Worm (Caenorhabditis elegans): ENCODE results near the gene pitp-1.

Gene pitp-1

ce11 chrIII:3503286-3503685 is 26.3 kb downstream of the pitp-1 start, which contains the start of gene rpl-16 (continued):
- TF ChIP-seq F39B2.1 (GFP tag; IDR thresholded peaks at IDR 0.05) (peak; percentile 34; the same call in 1 of the 2 replicates), B0035.1 (tag; optimal IDR thresholded peaks at IDR 0.05) (no peak), lir-1 (GFP tag; conservative IDR thresholded peaks at IDR 0.05) (no peak), Y95B8A.8 (GFP tag; IDR thresholded peaks at IDR 0.05) (no peak), Y67H2A.10 (GFP tag; conservative IDR thresholded peaks at IDR 0.05) (no peak), C17E4.6 (GFP tag; IDR thresholded peaks at IDR 0.05) (no peak), sptf-2 (GFP tag; optimal IDR thresholded peaks at IDR 0.05) (no peak), him-1 (tag; optimal IDR thresholded peaks at IDR 0.05) (no peak), athp-1 (tag; optimal IDR thresholded peaks at IDR 0.05) (no peak), nhr-120 (GFP tag; IDR thresholded peaks at IDR 0.05) (no peak), sdz-38 (tag; optimal IDR thresholded peaks at IDR 0.05) (no peak), hlh-26 (GFP tag; conservative IDR thresholded peaks at IDR 0.05) (no peak), ZK185.1 (tag; optimal IDR thresholded peaks at IDR 0.05; ENCODE audit: poor library complexity, severe bottlenecking) (no peak), pha-4 (tag; optimal IDR thresholded peaks at IDR 0.05) (no peak), ets-4 (GFP tag; optimal IDR thresholded peaks at IDR 0.05) (no peak), Y79H2A.3 (GFP tag; conservative IDR thresholded peaks at IDR 0.05) (no peak), egl-18 (GFP tag; IDR thresholded peaks at IDR 0.05) (peak; percentile 62; the same call in 1 of the 2 replicates), F52B5.7 (tag; optimal IDR thresholded peaks at IDR 0.05) (no peak), tbx-9 (tag; optimal IDR thresholded peaks at IDR 0.05; ENCODE audit: borderline replicate concordance) (no peak), let-607 (tag; optimal IDR thresholded peaks at IDR 0.05) (no peak), B0336.3 (GFP tag; IDR thresholded peaks at IDR 0.05) (no peak; the same call in 1 of the 2 replicates), ztf-26 (tag; optimal IDR thresholded peaks at IDR 0.05) (no peak), attf-3 (GFP tag; conservative IDR thresholded peaks at IDR 0.05) (no peak), ztf-6 (GFP tag; IDR thresholded peaks at IDR 0.05) (no peak), snpc-3.4 (tag; optimal IDR thresholded peaks at IDR 0.05) (peak; percentile 4), B0019.2 (GFP tag; conservative IDR thresholded peaks at IDR 0.05) (no peak), bed-2 (GFP tag; IDR thresholded peaks at IDR 0.05) (no peak), lin-54 (GFP tag; optimal IDR thresholded peaks at IDR 0.05) (peak; percentile 47), K12H6.12 (tag; optimal IDR thresholded peaks at IDR 0.05) (no peak), nfya-1 (tag; optimal IDR thresholded peaks at IDR 0.05; ENCODE audit: borderline replicate concordance, insufficient read depth) (no peak), hmg-1.2 (GFP tag; IDR thresholded peaks at IDR 0.05) (peak; percentile 17; the same call in 1 of the 2 replicates), mel-28 (tag; optimal IDR thresholded peaks at IDR 0.05; ENCODE audit: borderline replicate concordance) (no peak), lin-40 (tag; optimal IDR thresholded peaks at IDR 0.05) (no peak), zim-3 (tag; optimal IDR thresholded peaks at IDR 0.05) (no peak), nfyb-1 (GFP tag; IDR thresholded peaks at IDR 0.05) (peak; percentile 61; the same call in 1 of the 2 replicates), die-1 (tag; optimal IDR thresholded peaks at IDR 0.05) (no peak), gei-17 (GFP tag; optimal IDR thresholded peaks at IDR 0.05) (no peak), C06A6.2 (GFP tag; conservative IDR thresholded peaks at IDR 0.05) (no peak), rcor-1 (GFP tag; IDR thresholded peaks at IDR 0.05) (no peak), madf-6 (GFP tag; IDR thresholded peaks at IDR 0.05) (peak; percentile 53; the same call in 1 of the 2 replicates), ztf-25 (GFP tag; IDR thresholded peaks at IDR 0.05) (no peak), cebp-2 (GFP tag; IDR thresholded peaks at IDR 0.05) (no peak), pbrm-1 (GFP tag; IDR thresholded peaks at IDR 0.05) (peak; percentile 31), ztf-3 (GFP tag; optimal IDR thresholded peaks at IDR 0.05) (no peak), F22D6.2 (tag; optimal IDR thresholded peaks at IDR 0.05) (no peak), ceh-100 (GFP tag; IDR thresholded peaks at IDR 0.05) (no peak), ama-1 (optimal IDR thresholded peaks at IDR 0.05) (no peak), ama-1 (GFP tag; optimal IDR thresholded peaks at IDR 0.05) (peak in 1 of 2 experiments; percentile 67), nhr-80 (tag; optimal IDR thresholded peaks at IDR 0.05) (no peak), xnd-1 (tag; optimal IDR thresholded peaks at IDR 0.05) (no peak)
